Worm (Caenorhabditis elegans): ENCODE results near the gene K07D4.5.

DNA sequence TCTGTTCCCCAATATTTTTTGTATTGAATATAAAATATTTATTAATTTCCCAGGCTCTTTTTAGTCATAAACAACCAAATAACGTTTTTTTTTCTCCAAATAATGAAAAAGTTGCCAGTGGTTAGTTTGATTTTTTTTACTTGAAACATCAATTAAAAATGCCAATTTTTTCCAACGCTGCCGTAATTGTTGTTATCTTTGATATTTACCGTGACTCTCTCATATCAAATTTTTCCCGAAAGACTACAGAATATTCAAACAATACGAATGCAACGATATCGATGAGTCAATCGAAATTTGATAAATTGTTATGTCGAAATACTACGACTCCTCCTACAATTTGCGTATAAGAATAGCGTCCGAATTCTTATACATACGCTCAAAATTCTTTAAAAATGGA, 38.5 kb downstream of the K07D4.5 start, which contains the start of gene K10G6.5:
- TF ChIP-seq ref-1 (GFP tag; conservative IDR thresholded peaks at IDR 0.05) (no peak), ztf-23 (GFP tag; IDR thresholded peaks at IDR 0.05) (no peak), T22C8.4 (GFP tag; IDR thresholded peaks at IDR 0.05) (no peak), tab-1 (GFP tag; IDR thresholded peaks at IDR 0.05) (no peak), cog-1 (tag; optimal IDR thresholded peaks at IDR 0.05) (no peak), ztf-29 (GFP tag; IDR thresholded peaks at IDR 0.05) (no peak), flt-1 (GFP tag; IDR thresholded peaks at IDR 0.05) (no peak), med-1 (GFP tag; optimal IDR thresholded peaks at IDR 0.05; ENCODE audit: insufficient read depth) (no peak), klf-2 (GFP tag; conservative IDR thresholded peaks at IDR 0.05) (no peak)

All from whole organism, midembryonic.